Worm (Caenorhabditis elegans): ENCODE results near the gene srh-271.
A peak's percentile ranks its signal among the peaks of the same experiment; 100 is the strongest.

srh-271 gene

ce11 chrV:2601817-2602216 is 20.0 kb downstream of the srh-271 start:
- TF ChIP-seq cebp-1 (GFP tag; IDR thresholded peaks at IDR 0.05) (no peak), cebp-1 (tag; optimal IDR thresholded peaks at IDR 0.05) (peak; percentile 4), nfyb-1 (GFP tag; IDR thresholded peaks at IDR 0.05) (0 out of 2 replicates have a peak, but pooled peaks have one; percentile 42), C17E4.6 (GFP tag; IDR thresholded peaks at IDR 0.05) (no peak), chd-7 (tag; optimal IDR thresholded peaks at IDR 0.05) (peak; percentile 17), Y79H2A.3 (GFP tag; conservative IDR thresholded peaks at IDR 0.05) (0 out of 2 replicates have a peak, but pooled peaks have one; percentile 15), tlf-1 (GFP tag; optimal IDR thresholded peaks at IDR 0.05) (no peak), mcd-1 (GFP tag; IDR thresholded peaks at IDR 0.05) (0 out of 2 replicates have a peak, but pooled peaks have one; percentile 38), lsl-1 (GFP tag; optimal IDR thresholded peaks at IDR 0.05) (no peak), cebp-2 (GFP tag; IDR thresholded peaks at IDR 0.05) (0 out of 2 replicates have a peak, but pooled peaks have one; percentile 54), madf-6 (GFP tag; IDR thresholded peaks at IDR 0.05) (peak; percentile 36; the same call in 1 of the 2 replicates), ztf-25 (GFP tag; IDR thresholded peaks at IDR 0.05) (peak; percentile 79; the same call in 1 of the 2 replicates), F22D6.2 (tag; optimal IDR thresholded peaks at IDR 0.05) (no peak), ccch-3 (GFP tag; optimal IDR thresholded peaks at IDR 0.05) (no peak)

- peak; percentile 95 for TF ChIP-seq pbrm-1 (GFP tag; IDR thresholded peaks at IDR 0.05)
- peak; percentile 82 for TF ChIP-seq madf-10 (tag; optimal IDR thresholded peaks at IDR 0.05)
- TF ChIP-seq T26A5.8 (tag; optimal IDR thresholded peaks at IDR 0.05) = no peak
- TF ChIP-seq lin-35 (GFP tag; optimal IDR thresholded peaks at IDR 0.05) = peak; percentile 58 to 97 (median 64)
- no peak for TF ChIP-seq unc-62 (GFP tag; optimal IDR thresholded peaks at IDR 0.05)
- peak; percentile 51; the same call in 1 of the 2 replicates for TF ChIP-seq lin-26 (GFP tag; IDR thresholded peaks at IDR 0.05)
- TF ChIP-seq nfyb-1 (GFP tag; IDR thresholded peaks at IDR 0.05) = peak; percentile 92
- TF ChIP-seq sptf-2 (GFP tag; optimal IDR thresholded peaks at IDR 0.05) = no peak
- TF ChIP-seq F57A8.1 (GFP tag; optimal IDR thresholded peaks at IDR 0.05) = no peak
- no peak for TF ChIP-seq chd-7 (tag; optimal IDR thresholded peaks at IDR 0.05)
- no peak for TF ChIP-seq ceh-79 (tag; optimal IDR thresholded peaks at IDR 0.05)
- TF ChIP-seq cebp-2 (GFP tag; IDR thresholded peaks at IDR 0.05) = 0 out of 2 replicates have a peak, but pooled peaks have one; percentile 58
- TF ChIP-seq B0261.1 (tag; optimal IDR thresholded peaks at IDR 0.05) = no peak
- TF ChIP-seq hmg-1.2 (GFP tag; IDR thresholded peaks at IDR 0.05) = peak; percentile 81
- TF ChIP-seq tlf-1 (GFP tag; optimal IDR thresholded peaks at IDR 0.05) = peak; percentile 71
- TF ChIP-seq C17E4.6 (GFP tag; IDR thresholded peaks at IDR 0.05) = peak; percentile 25; the same call in 1 of the 2 replicates
- TF ChIP-seq rpc-1 (optimal IDR thresholded peaks at IDR 0.05) = no peak
- TF ChIP-seq rpc-1 (tag; optimal IDR thresholded peaks at IDR 0.05) = no peak
- TF ChIP-seq F33H1.4 (GFP tag; IDR thresholded peaks at IDR 0.05) = peak; percentile 58
- no peak for TF ChIP-seq pha-4 (tag; optimal IDR thresholded peaks at IDR 0.05)
- TF ChIP-seq ceh-91 (GFP tag; IDR thresholded peaks at IDR 0.05) = peak; percentile 70; the same call in 1 of the 2 replicates
- TF ChIP-seq K11D2.4 (GFP tag; IDR thresholded peaks at IDR 0.05) = peak; percentile 88
- TF ChIP-seq snpc-1.1 (tag; optimal IDR thresholded peaks at IDR 0.05; ENCODE audit: insufficient read depth) = no peak
- TF ChIP-seq ama-1 (optimal IDR thresholded peaks at IDR 0.05) = no peak
- TF ChIP-seq ama-1 (GFP tag; optimal IDR thresholded peaks at IDR 0.05) = no peak
- peak; percentile 51 for TF ChIP-seq zfh-2 (GFP tag; conservative IDR thresholded peaks at IDR 0.05)
- peak; percentile 75 for TF ChIP-seq B0336.3 (GFP tag; IDR thresholded peaks at IDR 0.05)
- TF ChIP-seq Y56A3A.18 (GFP tag; IDR thresholded peaks at IDR 0.05) = no peak; the same call in 1 of the 2 replicates
- TF ChIP-seq rec-8 (tag; optimal IDR thresholded peaks at IDR 0.05) = no peak
- TF ChIP-seq efl-1 (GFP tag; optimal IDR thresholded peaks at IDR 0.05) = peak; percentile 88
- peak; percentile 22 for TF ChIP-seq B0035.1 (tag; optimal IDR thresholded peaks at IDR 0.05)
- TF ChIP-seq Y53F4B.3 (GFP tag; IDR thresholded peaks at IDR 0.05) = no peak
- peak; percentile 66 for TF ChIP-seq Y67H2A.10 (GFP tag; conservative IDR thresholded peaks at IDR 0.05)
- TF ChIP-seq madf-3 (GFP tag; IDR thresholded peaks at IDR 0.05) = peak; percentile 81; the same call in 1 of the 2 replicates
- TF ChIP-seq snpc-4 (GFP tag; optimal IDR thresholded peaks at IDR 0.05) = no peak
- TF ChIP-seq snpc-4 (tag; optimal IDR thresholded peaks at IDR 0.05) = peak in 2 of 4 experiments; percentile 47 to 57
- TF ChIP-seq nhr-90 (tag; optimal IDR thresholded peaks at IDR 0.05) = no peak
- peak; percentile 55 for TF ChIP-seq tbp1 (GFP tag; optimal IDR thresholded peaks at IDR 0.05)
Observed at ce11 chrV:2600543-2600942, 21.2 kb downstream of the srh-271 start.
